Fruit fly (Drosophila melanogaster): Measurements from ENCODE around the gene Gbs-76A.

- no peak for TF ChIP-seq bab1 (GFP tag; optimal IDR thresholded peaks at IDR 0.05)
- no peak for TF ChIP-seq Mnt (GFP tag; optimal IDR thresholded peaks at IDR 0.05)
- TF ChIP-seq CG12768 (GFP tag; optimal IDR thresholded peaks at IDR 0.05) = no peak
- TF ChIP-seq pad (GFP tag; optimal IDR thresholded peaks at IDR 0.05) = no peak
- TF ChIP-seq Crg-1 (GFP tag; optimal IDR thresholded peaks at IDR 0.05) = no peak
- no peak for TF ChIP-seq kay (GFP tag; ENCODE audit: borderline replicate concordance)
- TF ChIP-seq CG1620 (GFP tag; optimal IDR thresholded peaks at IDR 0.05) = no peak
- no peak for TF ChIP-seq Hr96 (GFP tag; optimal IDR thresholded peaks at IDR 0.05)
- no peak for TF ChIP-seq CG7045 (GFP tag; optimal IDR thresholded peaks at IDR 0.05)
- TF ChIP-seq CG7101 (tag; optimal IDR thresholded peaks at IDR 0.05) = no peak
- TF ChIP-seq CG5204 (GFP tag; optimal IDR thresholded peaks at IDR 0.05) = no peak
- no peak for TF ChIP-seq cnc (optimal IDR thresholded peaks at IDR 0.05)
Observed at dm6 chr3L:19291465-19292413, 827 bp downstream of the Gbs-76A start.
